Fruit fly (Drosophila melanogaster) whole organism, prepupa: ENCODE measurements around the gene RacGAP84C.
A peak's percentile ranks its signal among the peaks of the same experiment; 100 is the strongest.

Experiments
- CG6163 ChIP-seq: fragments of 200-800 bp; sonication (Bioruptor generic); IDR thresholded peaks from 3 replicates; pipeline ENCODE4 v1.3.6; 2022; ENCODE audit warnings: missing biosample characterization, missing genetic modification characterization
- CG8119 ChIP-seq: fragments of 200-800 bp; sonication (Bioruptor generic); IDR thresholded peaks from 3 replicates; pipeline ENCODE4 v1.3.6; 2022; ENCODE audit warnings: missing biosample characterization, missing genetic modification characterization

- TF ChIP-seq CG6163 (GFP tag; lab: Robert Waterston, UW) (peak; percentile 98), CG8119 (GFP tag; lab: Robert Waterston, UW) (peak; percentile 98)
Observed at dm6 chr3R:7249460-7249859, 36.3 kb upstream of the RacGAP84C start, which contains the start of the genes CG1227 and Dtwd2.
